Worm (Caenorhabditis elegans): ENCODE results near the gene hrg-1.

Gene hrg-1

ce11 chrX:3969353-3969752, 46.7 kb downstream of the hrg-1 start (continued):
- TF ChIP-seq ccch-3 (GFP tag; optimal IDR thresholded peaks at IDR 0.05): no peak
- no peak for TF ChIP-seq athp-1 (tag; optimal IDR thresholded peaks at IDR 0.05)
- peak; percentile 59; the same call in 1 of the 2 replicates for TF ChIP-seq pbrm-1 (GFP tag; IDR thresholded peaks at IDR 0.05)
- TF ChIP-seq ceh-58 (GFP tag; IDR thresholded peaks at IDR 0.05): no peak
- TF ChIP-seq F49E8.2 (tag; optimal IDR thresholded peaks at IDR 0.05; ENCODE audit: insufficient read depth): no peak
- TF ChIP-seq tbp1 (GFP tag; optimal IDR thresholded peaks at IDR 0.05): peak; percentile 91
- no peak for TF ChIP-seq hlh-26 (GFP tag; conservative IDR thresholded peaks at IDR 0.05)
- 0 out of 2 replicates have a peak, but pooled peaks have one; percentile 33 for TF ChIP-seq C06A6.2 (GFP tag; conservative IDR thresholded peaks at IDR 0.05)
- TF ChIP-seq nfyb-1 (GFP tag; IDR thresholded peaks at IDR 0.05): peak; percentile 41; the same call in 1 of the 2 replicates
- TF ChIP-seq lin-26 (GFP tag; IDR thresholded peaks at IDR 0.05): peak; percentile 78
- no peak for TF ChIP-seq repo-1 (tag; optimal IDR thresholded peaks at IDR 0.05)
- no peak for TF ChIP-seq dox-1 (GFP tag; IDR thresholded peaks at IDR 0.05)
- peak; percentile 67 for TF ChIP-seq hmg-1.2 (GFP tag; IDR thresholded peaks at IDR 0.05)
- TF ChIP-seq bed-2 (GFP tag; IDR thresholded peaks at IDR 0.05): no peak
- TF ChIP-seq F57A8.1 (GFP tag; optimal IDR thresholded peaks at IDR 0.05): no peak
- no peak for TF ChIP-seq Y53F4B.3 (GFP tag; IDR thresholded peaks at IDR 0.05)
- no peak for TF ChIP-seq hmg-20 (GFP tag; IDR thresholded peaks at IDR 0.05)
- no peak for TF ChIP-seq Y79H2A.3 (GFP tag; conservative IDR thresholded peaks at IDR 0.05)
- 0 out of 2 replicates have a peak, but pooled peaks have one; percentile 31 for TF ChIP-seq aptf-3 (GFP tag; IDR thresholded peaks at IDR 0.05)
- TF ChIP-seq lir-1 (GFP tag; conservative IDR thresholded peaks at IDR 0.05): peak; percentile 33; the same call in 1 of the 2 replicates
- TF ChIP-seq ZK185.1 (tag; optimal IDR thresholded peaks at IDR 0.05; ENCODE audit: poor library complexity, severe bottlenecking): peak; percentile 53
- no peak for TF ChIP-seq ceh-100 (GFP tag; IDR thresholded peaks at IDR 0.05)
- no peak for TF ChIP-seq nhr-80 (tag; optimal IDR thresholded peaks at IDR 0.05)
- TF ChIP-seq cebp-2 (GFP tag; IDR thresholded peaks at IDR 0.05): no peak
- no peak for TF ChIP-seq hsf-1 (GFP tag; IDR thresholded peaks at IDR 0.05)
- no peak for TF ChIP-seq hlh-12 (tag; optimal IDR thresholded peaks at IDR 0.05)
- no peak for TF ChIP-seq lsl-1 (GFP tag; optimal IDR thresholded peaks at IDR 0.05)
- TF ChIP-seq die-1 (tag; optimal IDR thresholded peaks at IDR 0.05): peak; percentile 41
- TF ChIP-seq snpc-4 (GFP tag; optimal IDR thresholded peaks at IDR 0.05): no peak
- no peak for TF ChIP-seq snpc-4 (tag; optimal IDR thresholded peaks at IDR 0.05)
- TF ChIP-seq rec-8 (tag; optimal IDR thresholded peaks at IDR 0.05): no peak
- no peak for TF ChIP-seq B0019.2 (GFP tag; conservative IDR thresholded peaks at IDR 0.05)
- TF ChIP-seq zim-3 (tag; optimal IDR thresholded peaks at IDR 0.05): peak; percentile 26
- no peak for TF ChIP-seq cebp-1 (GFP tag; IDR thresholded peaks at IDR 0.05)
- TF ChIP-seq cebp-1 (tag; optimal IDR thresholded peaks at IDR 0.05): no peak
- TF ChIP-seq madf-3 (GFP tag; IDR thresholded peaks at IDR 0.05): no peak
- TF ChIP-seq F57C9.4 (tag; optimal IDR thresholded peaks at IDR 0.05): no peak
- no peak for TF ChIP-seq akir-1 (GFP tag; optimal IDR thresholded peaks at IDR 0.05)
- peak; percentile 45; the same call in 1 of the 2 replicates for TF ChIP-seq madf-6 (GFP tag; IDR thresholded peaks at IDR 0.05)
- 0 out of 2 replicates have a peak, but pooled peaks have one; percentile 62 for TF ChIP-seq ztf-25 (GFP tag; IDR thresholded peaks at IDR 0.05)
- peak; percentile 39 for TF ChIP-seq ceh-27 (GFP tag; optimal IDR thresholded peaks at IDR 0.05)
- TF ChIP-seq let-607 (tag; optimal IDR thresholded peaks at IDR 0.05): no peak
- no peak for TF ChIP-seq dpl-1 (GFP tag; optimal IDR thresholded peaks at IDR 0.05)
- TF ChIP-seq lag-1 (GFP tag; IDR thresholded peaks at IDR 0.05): no peak
- TF ChIP-seq ama-1 (optimal IDR thresholded peaks at IDR 0.05): no peak
- TF ChIP-seq ama-1 (GFP tag; optimal IDR thresholded peaks at IDR 0.05): peak in 1 of 2 experiments; percentile 75
- TF ChIP-seq ztf-26 (tag; optimal IDR thresholded peaks at IDR 0.05): no peak
- TF ChIP-seq F23B12.7 (tag; optimal IDR thresholded peaks at IDR 0.05; ENCODE audit: insufficient read depth): no peak
- no peak for TF ChIP-seq snpc-1.1 (tag; optimal IDR thresholded peaks at IDR 0.05; ENCODE audit: insufficient read depth)
